Worm (Caenorhabditis elegans): ENCODE data around the gene asb-1.

asb-1 gene

DNA sequence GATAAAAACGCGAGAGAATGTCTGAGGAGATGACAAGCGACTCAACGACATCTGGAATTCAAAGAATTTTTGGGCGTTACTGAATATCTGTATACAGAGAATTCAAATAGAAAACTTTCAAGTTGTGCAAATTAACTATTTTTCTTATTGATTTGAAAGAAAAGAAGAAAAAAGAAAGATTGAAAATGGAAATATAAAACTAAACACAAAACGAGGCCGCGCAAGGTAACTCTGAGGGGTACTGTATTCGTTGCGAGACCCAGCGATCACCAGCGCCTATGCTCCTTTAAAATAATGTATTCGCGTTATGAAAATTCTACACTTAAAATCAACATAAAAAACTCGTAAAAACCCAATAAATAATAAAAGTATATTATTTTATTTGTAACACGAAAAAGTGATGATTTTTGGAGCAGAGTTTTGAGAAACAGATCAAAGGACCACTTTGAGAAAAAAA lies at the start of gene asb-1:
asb-1 (minus strand) TSS at position 51 of the 457 bp plus-strand sequence.
- TF ChIP-seq W03F9.2 (tag; optimal IDR thresholded peaks at IDR 0.05) (no peak), dao-5 (tag; optimal IDR thresholded peaks at IDR 0.05) (no peak), him-1 (tag; optimal IDR thresholded peaks at IDR 0.05) (no peak)

DNA sequence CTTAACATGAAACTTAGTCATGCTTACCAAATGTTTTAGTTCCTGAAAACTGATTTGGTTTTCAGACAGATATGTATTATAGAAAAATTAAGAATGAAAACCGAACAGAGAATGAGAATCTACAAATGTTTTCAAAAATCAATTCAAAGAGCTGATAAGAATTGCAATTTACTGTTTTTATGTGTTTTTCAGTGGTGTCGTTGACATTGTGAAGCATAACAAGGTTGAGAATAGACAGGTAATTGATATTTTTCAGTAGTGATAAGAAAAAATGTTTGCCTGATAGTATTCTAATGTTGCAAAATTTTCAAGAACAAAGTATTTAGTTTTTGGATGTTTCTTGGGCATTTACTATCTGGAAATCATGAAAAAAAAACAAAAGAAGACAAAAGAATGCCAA lies 47.6 kb upstream of the asb-1 start, which contains the start of gene pfas-1:
pfas-1 (minus strand) TSS at position 49 of the 400 bp plus-strand sequence.
- TF ChIP-seq W03F9.2 (tag; optimal IDR thresholded peaks at IDR 0.05) = no peak
- TF ChIP-seq him-1 (tag; optimal IDR thresholded peaks at IDR 0.05) = no peak
- no peak for TF ChIP-seq dao-5 (tag; optimal IDR thresholded peaks at IDR 0.05)

DNA sequence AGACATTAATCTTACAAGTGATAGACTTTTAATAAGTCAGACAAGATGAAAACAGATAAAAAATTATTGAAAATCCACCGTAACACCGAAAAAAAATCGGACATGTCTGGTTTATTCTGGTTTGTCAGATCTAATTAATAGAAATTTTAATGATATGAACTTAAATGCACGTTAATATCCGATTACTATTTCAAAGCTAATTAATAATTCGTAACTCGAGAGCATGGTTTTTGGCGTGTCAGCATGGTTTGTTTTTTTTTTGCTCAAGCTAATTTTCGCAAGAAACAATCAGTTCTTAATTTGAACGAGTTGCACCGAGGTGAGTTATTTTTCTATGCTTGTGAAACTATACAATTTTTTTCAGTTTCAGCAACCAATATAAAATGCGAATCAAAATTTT lies 39.3 kb upstream of the asb-1 start, which contains the start of gene clec-153:
clec-153 (plus strand) TSS at position 301 of the 400 bp plus-strand sequence.
- no peak for TF ChIP-seq W03F9.2 (tag; optimal IDR thresholded peaks at IDR 0.05)
- no peak for TF ChIP-seq dao-5 (tag; optimal IDR thresholded peaks at IDR 0.05)
- no peak for TF ChIP-seq him-1 (tag; optimal IDR thresholded peaks at IDR 0.05)

DNA sequence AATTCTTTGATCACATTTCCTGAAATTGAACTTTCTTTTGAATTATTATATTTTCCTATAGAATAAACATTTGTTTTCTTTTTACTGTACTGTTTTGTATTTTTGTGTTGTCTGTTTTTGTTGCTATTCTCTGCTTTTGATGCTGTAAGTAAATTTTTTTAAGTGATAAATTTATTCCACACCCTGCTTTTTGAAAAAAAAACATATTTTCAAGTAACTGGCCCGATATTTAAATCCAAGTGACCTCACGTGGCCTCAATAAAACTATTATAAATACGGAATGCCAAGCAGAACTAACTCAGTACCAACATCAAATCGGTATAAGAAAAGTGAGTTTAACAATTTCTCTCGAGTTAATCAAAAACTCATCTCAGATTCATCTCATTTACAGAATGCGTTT lies 32.5 kb upstream of the asb-1 start, which contains the start of gene clec-151:
clec-151 (plus strand) TSS at position 301 of the 400 bp plus-strand sequence.
- TF ChIP-seq him-1 (tag; optimal IDR thresholded peaks at IDR 0.05) = no peak
- no peak for TF ChIP-seq W03F9.2 (tag; optimal IDR thresholded peaks at IDR 0.05)
- no peak for TF ChIP-seq dao-5 (tag; optimal IDR thresholded peaks at IDR 0.05)

DNA sequence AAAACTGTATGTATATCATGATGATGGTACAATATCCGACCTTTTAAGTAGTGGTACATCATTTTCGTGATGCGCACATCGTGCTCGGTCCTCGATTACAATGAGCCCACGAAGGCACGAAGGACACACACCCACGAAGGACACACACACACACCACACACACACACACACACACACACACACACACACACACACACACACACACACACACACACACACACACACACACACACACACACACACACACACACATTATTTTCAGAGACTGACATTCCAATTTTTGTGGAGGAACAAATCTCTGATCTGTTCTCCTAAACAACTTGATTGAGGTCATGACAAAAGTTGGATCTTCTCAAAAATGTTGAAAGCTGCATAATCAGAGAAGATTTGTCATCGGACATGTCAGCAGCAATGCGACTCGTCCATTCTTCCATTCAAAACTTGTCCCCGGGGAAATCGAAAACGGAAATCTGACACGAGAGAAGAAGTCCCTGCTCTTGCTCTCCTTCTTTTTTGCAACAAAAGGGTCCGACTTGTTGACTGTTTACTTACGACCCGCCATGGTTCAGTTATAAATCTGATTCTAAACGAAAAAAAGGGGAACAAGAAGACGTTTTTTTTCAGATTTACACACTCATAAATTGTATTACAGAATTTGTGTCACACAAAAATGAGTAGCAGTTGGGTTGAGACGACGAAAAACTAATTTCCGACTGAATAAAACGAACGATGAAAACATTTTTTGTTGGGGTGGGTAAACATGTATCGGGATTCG lies 30.7 kb upstream of the asb-1 start:
- no peak for TF ChIP-seq dao-5 (tag; optimal IDR thresholded peaks at IDR 0.05)
- TF ChIP-seq him-1 (tag; optimal IDR thresholded peaks at IDR 0.05) = no peak
- no peak for TF ChIP-seq W03F9.2 (tag; optimal IDR thresholded peaks at IDR 0.05)

DNA sequence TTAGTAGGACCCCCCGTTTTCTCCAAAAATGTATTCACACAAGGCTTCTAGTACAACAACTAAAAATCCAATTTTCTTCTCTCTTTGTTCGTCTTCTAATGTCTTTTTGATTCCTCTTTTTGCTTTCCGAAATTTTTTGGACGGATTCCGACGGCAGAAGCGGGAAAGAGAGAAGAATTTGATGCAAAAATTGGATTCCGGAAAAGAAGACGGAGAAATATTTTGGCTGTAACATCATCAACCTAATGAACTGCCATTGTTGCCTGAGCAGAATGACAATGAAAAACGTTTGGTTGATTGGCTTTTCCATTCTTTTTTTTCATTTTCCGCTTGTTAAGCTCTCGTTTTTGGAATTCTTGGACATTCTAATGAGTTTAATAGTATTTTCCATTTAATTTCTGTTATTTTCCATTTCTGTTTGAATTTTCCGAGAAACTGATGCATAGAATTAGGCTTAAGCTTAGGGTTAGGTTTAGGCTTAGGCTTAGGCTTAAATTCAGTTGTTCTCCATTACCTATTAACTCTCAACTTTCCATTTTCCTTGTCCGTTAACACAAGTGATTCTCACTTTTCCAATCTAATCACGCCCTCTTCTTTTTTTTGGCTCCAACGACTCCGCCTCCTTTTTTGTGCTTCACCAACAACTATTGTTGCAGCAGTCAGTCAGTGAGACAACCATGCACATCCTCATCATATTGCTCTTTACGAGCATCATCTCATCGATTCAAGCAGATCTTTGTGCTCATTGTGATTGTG lies 26.9 kb upstream of the asb-1 start, which contains the start of gene lron-5:
lron-5 (plus strand) TSS at position 655 of the 756 bp plus-strand sequence.
- TF ChIP-seq him-1 (tag; optimal IDR thresholded peaks at IDR 0.05) (no peak), W03F9.2 (tag; optimal IDR thresholded peaks at IDR 0.05) (no peak), dao-5 (tag; optimal IDR thresholded peaks at IDR 0.05) (no peak)

DNA sequence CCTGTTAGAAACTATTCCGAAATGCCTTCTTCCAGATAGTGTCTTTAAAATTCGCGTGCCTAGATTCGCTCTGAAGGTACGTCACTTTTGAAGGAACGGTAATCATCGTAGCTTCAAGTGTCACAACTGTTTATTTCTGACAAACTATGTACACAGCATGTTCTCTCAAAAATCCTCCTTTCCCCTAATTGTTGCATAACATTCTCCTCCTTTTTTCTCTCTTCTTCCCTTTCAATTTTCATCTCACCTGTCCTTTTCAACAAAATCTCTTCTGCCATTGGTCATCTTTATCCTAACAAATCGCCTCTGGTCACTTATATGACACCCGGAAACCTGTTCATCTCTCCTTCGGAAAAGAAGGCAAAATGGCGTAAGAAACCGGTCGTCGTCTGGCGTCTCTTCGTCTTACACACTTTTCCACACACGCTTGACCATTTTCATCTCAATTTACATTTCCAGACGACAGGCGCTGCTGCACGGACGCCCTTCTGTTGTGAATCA lies 20.5 kb upstream of the asb-1 start, which contains the start of gene lips-3:
lips-3 (plus strand) TSS at position 458 of the 501 bp plus-strand sequence.
- no peak for TF ChIP-seq him-1 (tag; optimal IDR thresholded peaks at IDR 0.05)
- TF ChIP-seq W03F9.2 (tag; optimal IDR thresholded peaks at IDR 0.05) = no peak
- TF ChIP-seq dao-5 (tag; optimal IDR thresholded peaks at IDR 0.05) = no peak

DNA sequence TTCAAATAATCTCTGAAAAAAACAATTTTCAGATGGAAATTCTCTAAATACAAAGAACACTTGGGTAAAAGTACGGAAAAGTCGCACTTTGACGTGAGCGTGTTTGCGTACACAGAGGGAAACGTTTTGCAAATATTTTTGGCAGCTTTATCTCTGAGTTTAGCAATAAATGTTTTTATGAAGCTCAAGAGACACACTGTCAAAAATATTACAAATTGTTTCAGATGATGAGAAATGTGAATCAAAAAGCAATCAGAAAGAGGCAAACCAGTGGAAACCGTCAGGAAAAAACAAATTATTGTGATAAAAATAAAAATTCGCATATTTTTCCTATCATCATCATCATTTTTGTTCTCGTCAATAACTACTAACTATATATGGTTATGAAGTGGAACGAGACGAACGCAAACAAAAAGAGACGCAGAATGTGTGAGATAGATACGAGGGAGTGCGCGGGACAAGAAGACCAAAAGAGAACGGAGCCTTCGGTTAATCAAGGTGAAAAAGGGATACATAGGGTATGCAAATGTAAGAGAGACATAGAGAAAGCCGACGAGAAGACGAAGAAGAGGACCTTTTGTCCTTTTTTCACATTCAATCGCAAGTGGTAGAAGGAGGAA lies 16.8 kb upstream of the asb-1 start, which contains the start of gene sel-2:
sel-2 (minus strand) TSS at position 51 of the 620 bp plus-strand sequence.
- TF ChIP-seq him-1 (tag; optimal IDR thresholded peaks at IDR 0.05) (no peak), dao-5 (tag; optimal IDR thresholded peaks at IDR 0.05) (no peak), W03F9.2 (tag; optimal IDR thresholded peaks at IDR 0.05) (no peak)

DNA sequence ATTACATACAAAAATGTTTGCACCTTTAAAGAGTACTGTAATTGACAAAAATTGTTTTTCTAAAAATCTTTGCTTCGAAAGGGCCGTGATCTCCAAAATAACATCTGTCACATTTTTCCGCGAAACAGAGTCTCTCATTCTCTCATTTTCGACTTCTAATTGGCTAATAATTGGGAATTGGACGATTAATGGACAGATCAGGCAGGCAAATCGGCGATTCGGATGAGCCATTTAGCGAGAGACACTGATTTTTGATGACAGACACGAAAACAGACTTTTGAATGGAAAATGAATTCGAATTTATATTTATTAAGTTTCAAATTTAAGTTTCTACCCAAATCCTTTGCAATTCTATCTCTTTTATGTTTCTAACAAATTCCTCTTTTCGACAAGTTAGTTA lies 8.2 kb upstream of the asb-1 start:
- TF ChIP-seq dao-5 (tag; optimal IDR thresholded peaks at IDR 0.05) = no peak
- TF ChIP-seq W03F9.2 (tag; optimal IDR thresholded peaks at IDR 0.05) = no peak
- TF ChIP-seq him-1 (tag; optimal IDR thresholded peaks at IDR 0.05) = no peak

DNA sequence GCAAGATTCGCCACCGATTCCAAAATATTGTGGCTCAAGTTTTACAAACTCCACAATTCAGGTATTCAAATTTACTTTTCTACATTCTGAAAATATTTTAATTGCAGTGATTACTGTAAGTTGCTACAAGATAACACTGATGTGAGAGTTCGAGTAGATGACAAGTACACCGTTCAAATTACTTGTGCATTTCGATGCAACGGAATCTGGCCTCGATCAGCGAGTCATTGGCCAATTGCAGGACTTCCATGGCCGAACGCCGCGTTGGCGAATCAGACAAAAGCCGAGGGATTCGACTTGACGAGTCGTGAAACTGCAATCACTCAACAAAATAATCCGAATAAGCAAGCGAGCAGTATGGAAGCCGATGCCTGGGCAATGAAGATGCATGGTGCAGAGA lies 5.7 kb upstream of the asb-1 start:
- no peak for TF ChIP-seq him-1 (tag; optimal IDR thresholded peaks at IDR 0.05)
- no peak for TF ChIP-seq W03F9.2 (tag; optimal IDR thresholded peaks at IDR 0.05)
- TF ChIP-seq dao-5 (tag; optimal IDR thresholded peaks at IDR 0.05) = no peak

DNA sequence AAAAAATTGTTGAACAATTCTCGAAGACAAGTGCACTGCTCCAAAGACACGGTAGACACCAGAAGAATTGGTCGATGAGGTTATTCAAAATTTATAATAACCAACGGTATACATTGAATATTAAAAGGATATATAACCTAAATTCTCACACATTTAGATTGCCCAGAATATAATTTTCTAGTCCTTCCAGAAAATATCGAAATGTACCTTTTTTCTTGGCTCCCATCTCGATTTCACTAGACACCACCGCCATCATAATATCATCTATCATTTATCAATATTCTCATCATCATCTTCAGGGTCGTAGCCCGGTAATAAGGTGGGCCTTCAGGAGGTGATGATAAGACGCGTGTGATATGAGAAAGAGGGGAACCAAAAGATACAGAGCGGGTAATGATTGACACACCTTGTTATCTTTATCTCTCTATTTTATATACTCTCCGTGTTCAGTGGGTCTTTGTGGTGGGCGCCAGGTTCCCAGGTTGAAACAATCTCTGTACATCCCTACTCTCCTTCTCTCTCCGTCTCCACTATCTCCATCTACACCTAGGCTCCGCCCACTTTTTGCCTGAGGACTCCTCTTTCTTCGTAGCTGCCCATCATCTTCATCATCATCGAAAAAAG lies 4.6 kb upstream of the asb-1 start, which contains the start of gene mab-21:
mab-21 (plus strand) TSS at position 615 of the 624 bp plus-strand sequence.
- TF ChIP-seq W03F9.2 (tag; optimal IDR thresholded peaks at IDR 0.05) = no peak
- TF ChIP-seq him-1 (tag; optimal IDR thresholded peaks at IDR 0.05) = no peak
- no peak for TF ChIP-seq dao-5 (tag; optimal IDR thresholded peaks at IDR 0.05)

DNA sequence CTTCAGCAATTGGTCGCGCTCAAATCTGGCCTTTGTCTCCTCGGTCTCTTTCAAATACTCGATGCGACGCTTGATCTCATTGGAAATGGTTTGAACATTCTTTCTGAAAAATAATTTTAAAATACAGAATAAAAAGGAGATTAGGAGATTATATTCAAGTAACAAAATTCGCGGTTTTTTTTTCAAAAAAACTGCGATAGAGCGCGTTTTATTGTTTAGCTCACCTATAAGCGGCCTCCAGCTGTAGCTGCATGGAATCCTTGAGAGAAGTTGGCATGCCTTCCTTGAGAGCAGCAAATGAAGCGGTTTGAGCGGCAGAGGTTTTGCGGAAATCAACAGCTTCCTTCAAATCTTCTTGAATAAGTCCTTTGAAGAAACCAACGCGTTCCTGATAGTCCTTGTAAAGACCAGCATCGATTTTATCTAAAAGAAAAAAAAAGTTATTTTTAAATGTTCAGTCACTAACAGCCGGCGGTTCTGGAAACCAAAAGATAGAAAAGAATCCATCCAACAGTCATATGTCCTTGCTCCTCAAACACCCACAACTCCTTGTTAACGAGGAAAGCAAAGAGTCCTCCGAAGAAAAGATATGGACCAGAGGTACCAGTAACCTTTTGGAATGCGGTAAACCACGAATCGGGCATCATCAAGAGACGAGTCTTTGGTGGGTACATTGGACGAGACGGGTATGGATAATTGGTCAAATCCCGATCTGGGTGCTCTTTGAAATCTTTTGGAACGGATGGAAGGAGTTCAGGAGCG lies 678 bp downstream of the asb-1 start:
- TF ChIP-seq dao-5 (tag; optimal IDR thresholded peaks at IDR 0.05) = no peak
- TF ChIP-seq W03F9.2 (tag; optimal IDR thresholded peaks at IDR 0.05) = no peak
- TF ChIP-seq him-1 (tag; optimal IDR thresholded peaks at IDR 0.05) = no peak

All from whole organism, L4/young adult.